Worm (Caenorhabditis elegans): ENCODE results near the gene acs-3.

The acs-3 gene

DNA sequence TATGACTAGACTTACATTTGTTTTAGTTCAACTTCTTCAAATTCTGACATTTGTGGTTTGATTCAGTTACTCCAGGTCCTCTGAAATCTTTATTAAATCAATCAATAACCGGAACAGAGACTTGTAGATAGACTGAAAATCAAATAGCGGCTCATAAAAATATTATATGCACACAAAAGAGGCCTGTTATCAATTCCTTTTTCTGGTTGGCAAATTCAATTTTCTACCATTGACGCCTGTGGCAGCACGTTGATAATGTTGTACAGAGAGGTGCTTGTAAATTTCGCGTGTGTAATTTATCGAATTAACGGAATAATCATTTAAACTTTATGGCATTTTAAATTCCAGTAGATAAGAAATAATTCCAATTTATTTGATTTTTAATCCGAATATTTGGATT is 17.6 kb downstream of the acs-3 start, which contains the start of gene T08B1.1:
Gene T08B1.1 (minus strand): TSS at position 92 of the 400 bp plus-strand sequence.
- TF ChIP-seq daf-12 (tag; optimal IDR thresholded peaks at IDR 0.05) (no peak), nhr-12 (tag; optimal IDR thresholded peaks at IDR 0.05) (no peak), nhr-43 (tag; optimal IDR thresholded peaks at IDR 0.05; ENCODE audit: poor library complexity, severe bottlenecking) (no peak), nhr-23 (tag; optimal IDR thresholded peaks at IDR 0.05) (no peak), nhr-76 (tag; optimal IDR thresholded peaks at IDR 0.05) (no peak), tbx-2 (tag; optimal IDR thresholded peaks at IDR 0.05) (no peak), pqm-1 (tag; optimal IDR thresholded peaks at IDR 0.05) (peak; percentile 74), elt-2 (tag; optimal IDR thresholded peaks at IDR 0.05) (peak; percentile 88), ceh-28 (tag; optimal IDR thresholded peaks at IDR 0.05) (no peak)

DNA sequence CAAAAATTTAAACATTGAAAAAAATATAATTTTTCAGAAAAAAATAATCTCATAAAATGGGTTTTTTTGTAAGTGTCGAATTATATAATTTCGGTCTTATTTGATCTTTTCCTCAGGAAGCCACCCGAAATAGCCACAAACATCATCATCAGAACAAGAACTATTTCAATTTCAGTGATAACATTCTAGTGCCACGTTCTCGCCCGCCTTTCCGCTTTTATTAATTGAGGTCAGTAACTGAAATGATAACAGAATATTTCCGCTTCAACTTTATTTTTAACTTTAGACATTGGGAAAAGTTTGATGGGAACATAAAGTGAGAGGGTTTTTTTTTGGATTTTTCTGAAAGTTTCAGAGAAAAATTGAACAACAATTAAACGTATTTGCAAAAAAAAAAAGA is 19.9 kb downstream of the acs-3 start:
- TF ChIP-seq lin-39 (tag; optimal IDR thresholded peaks at IDR 0.05): no peak
- TF ChIP-seq zag-1 (tag; optimal IDR thresholded peaks at IDR 0.05): no peak
- peak; percentile 69 for TF ChIP-seq elt-2 (tag; optimal IDR thresholded peaks at IDR 0.05)
- TF ChIP-seq mml-1 (tag; optimal IDR thresholded peaks at IDR 0.05): no peak
- peak; percentile 28 for TF ChIP-seq pqm-1 (tag; optimal IDR thresholded peaks at IDR 0.05)
- TF ChIP-seq ztf-4 (tag; optimal IDR thresholded peaks at IDR 0.05): no peak
- no peak for TF ChIP-seq fkh-2 (tag; optimal IDR thresholded peaks at IDR 0.05)
- TF ChIP-seq ceh-9 (tag; optimal IDR thresholded peaks at IDR 0.05): no peak
- TF ChIP-seq elt-3 (tag; optimal IDR thresholded peaks at IDR 0.05): no peak
- TF ChIP-seq ama-1 (optimal IDR thresholded peaks at IDR 0.05): no peak
- no peak for TF ChIP-seq nhr-11 (tag; optimal IDR thresholded peaks at IDR 0.05)

DNA sequence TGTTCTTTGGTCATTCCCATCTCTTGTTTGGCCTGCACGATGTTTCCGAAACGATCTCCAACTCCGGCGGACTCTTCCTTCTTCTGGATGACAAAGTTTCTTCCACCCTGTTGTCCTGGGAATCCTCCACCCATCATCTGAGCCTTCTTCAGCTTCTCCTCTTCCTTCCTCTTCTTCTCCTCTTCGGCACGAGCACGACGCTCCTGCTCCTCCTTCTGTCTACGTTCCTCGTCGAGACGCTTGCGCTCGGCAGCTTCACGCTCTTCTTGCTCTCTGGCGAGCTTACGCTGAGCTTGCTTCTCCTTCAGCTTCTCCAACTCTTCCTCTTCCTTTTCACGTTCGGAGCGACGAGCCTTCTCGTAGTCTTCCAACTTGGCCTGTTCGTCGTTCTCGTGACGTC is 22.1 kb downstream of the acs-3 start:
- TF ChIP-seq unc-62 (GFP tag; optimal IDR thresholded peaks at IDR 0.05) (no peak), eor-1 (tag; optimal IDR thresholded peaks at IDR 0.05) (no peak), ztf-4 (tag; optimal IDR thresholded peaks at IDR 0.05) (no peak), ceh-9 (tag; optimal IDR thresholded peaks at IDR 0.05) (no peak), ztf-11 (tag; optimal IDR thresholded peaks at IDR 0.05) (no peak), nhr-25 (tag; optimal IDR thresholded peaks at IDR 0.05) (no peak), skn-1 (tag; optimal IDR thresholded peaks at IDR 0.05) (no peak), ZK546.5 (tag; optimal IDR thresholded peaks at IDR 0.05) (no peak), tbx-2 (tag; optimal IDR thresholded peaks at IDR 0.05) (no peak), nhr-12 (tag; optimal IDR thresholded peaks at IDR 0.05) (no peak)

DNA sequence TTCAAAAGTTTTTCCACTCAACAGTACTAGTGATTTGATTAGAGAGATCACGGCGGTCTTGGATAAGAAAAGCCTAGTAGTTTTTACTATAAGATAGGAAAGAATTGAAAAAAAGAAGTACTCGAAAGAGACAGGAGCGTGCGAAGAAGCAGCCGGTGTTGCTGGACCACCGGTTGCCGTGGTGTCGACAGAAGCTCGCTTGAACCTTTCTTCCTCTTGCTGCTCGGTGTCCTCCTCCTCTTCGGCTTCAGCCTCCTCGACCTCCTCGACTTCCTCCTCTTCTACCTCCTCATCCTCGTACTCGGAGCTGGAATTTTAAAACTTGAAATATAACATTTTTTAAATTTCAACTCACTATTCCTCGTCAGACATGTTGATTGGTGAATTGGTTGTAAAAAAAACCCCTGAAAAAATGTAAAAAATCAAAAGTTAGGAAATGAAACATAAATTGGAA is 23.2 kb downstream of the acs-3 start, which contains the start of gene tnt-4:
Gene tnt-4 (minus strand): TSS at position 404 of the 454 bp plus-strand sequence.
- TF ChIP-seq lin-39 (tag; optimal IDR thresholded peaks at IDR 0.05) (no peak), ceh-28 (tag; optimal IDR thresholded peaks at IDR 0.05) (no peak), hmg-11 (tag; optimal IDR thresholded peaks at IDR 0.05) (no peak)

DNA sequence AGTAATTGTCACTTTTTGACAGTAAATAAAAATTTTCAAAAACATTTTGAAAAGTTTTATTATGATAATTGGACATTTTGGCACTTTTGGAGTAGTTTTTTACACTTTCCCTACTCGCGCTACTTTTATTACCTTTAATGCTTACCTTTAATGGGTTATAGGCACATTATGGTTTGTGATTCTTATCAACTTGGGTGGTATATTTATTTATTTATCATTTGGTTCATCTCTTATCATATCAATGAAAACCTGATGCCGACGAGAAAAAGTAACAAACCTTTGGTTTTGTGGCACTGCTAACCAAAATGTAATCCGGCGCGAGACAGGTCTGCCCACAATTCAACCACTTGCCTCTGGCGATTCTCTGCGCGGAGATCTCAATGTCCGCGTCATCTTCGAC is 29.0 kb downstream of the acs-3 start:
- TF ChIP-seq egl-27 (tag; optimal IDR thresholded peaks at IDR 0.05): no peak
- peak; percentile 45 for TF ChIP-seq elt-2 (tag; optimal IDR thresholded peaks at IDR 0.05)
- no peak for TF ChIP-seq pqm-1 (tag; optimal IDR thresholded peaks at IDR 0.05)
- no peak for TF ChIP-seq sea-2 (GFP tag; optimal IDR thresholded peaks at IDR 0.05)
- TF ChIP-seq jun-1 (tag; optimal IDR thresholded peaks at IDR 0.05): no peak
- TF ChIP-seq zag-1 (tag; optimal IDR thresholded peaks at IDR 0.05): no peak
- no peak for TF ChIP-seq fkh-10 (GFP tag; optimal IDR thresholded peaks at IDR 0.05)
- no peak for TF ChIP-seq hmg-11 (tag; optimal IDR thresholded peaks at IDR 0.05)
- no peak for TF ChIP-seq nfya-1 (tag; optimal IDR thresholded peaks at IDR 0.05; ENCODE audit: insufficient read depth)
- no peak for TF ChIP-seq daf-12 (tag; optimal IDR thresholded peaks at IDR 0.05)
- TF ChIP-seq nhr-11 (tag; optimal IDR thresholded peaks at IDR 0.05): no peak
- TF ChIP-seq pha-4 (tag; optimal IDR thresholded peaks at IDR 0.05): peak; percentile 7
- no peak for TF ChIP-seq tbx-2 (tag; optimal IDR thresholded peaks at IDR 0.05)

DNA sequence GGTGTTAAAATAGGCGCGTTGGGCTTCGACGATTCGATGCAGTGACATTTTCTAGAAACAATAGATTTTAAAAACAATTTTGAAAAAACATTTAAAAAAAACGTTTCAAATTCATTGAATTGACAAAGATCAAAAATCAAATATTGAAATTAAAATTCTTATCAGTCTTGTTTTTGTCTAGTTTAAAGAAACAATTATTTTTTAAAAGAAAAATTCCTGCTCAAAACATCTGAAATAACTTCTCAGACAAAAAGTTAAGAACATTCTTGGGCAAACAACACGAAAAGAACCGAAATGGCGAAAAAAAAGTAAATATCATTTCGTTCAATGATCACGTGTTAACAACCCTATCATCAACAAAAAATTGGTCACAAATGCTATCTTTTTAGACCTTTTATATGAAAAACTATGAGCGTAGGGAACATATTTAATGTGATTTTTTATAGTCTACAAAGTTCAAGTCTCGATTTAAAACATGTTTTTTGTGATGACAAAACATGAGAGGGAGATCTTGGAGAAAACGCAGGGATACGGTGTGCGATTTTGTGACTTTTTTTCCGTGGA is 30.3 kb downstream of the acs-3 start, which contains the start of gene alh-5:
Gene alh-5 (minus strand): TSS at position 51 of the 564 bp plus-strand sequence.
- TF ChIP-seq elt-2 (tag; optimal IDR thresholded peaks at IDR 0.05) (peak; percentile 48), pqm-1 (tag; optimal IDR thresholded peaks at IDR 0.05) (peak; percentile 56), pha-4 (tag; optimal IDR thresholded peaks at IDR 0.05) (peak; percentile 86), ceh-28 (tag; optimal IDR thresholded peaks at IDR 0.05) (no peak), jun-1 (tag; optimal IDR thresholded peaks at IDR 0.05) (peak; percentile 2)

Data from whole organism, L3 larva.